Worm (Caenorhabditis elegans) whole organism, L4 larva: ENCODE results near the gene F10C2.3.
"Not testable (repeated sequence)": the region's sequence is repeated elsewhere in the genome, so short reads cannot be mapped to it uniquely, and the experiment has no call there.

Experiments
- ama-1 ChIP-seq: fragments of 150-350 bp; optimal IDR thresholded peaks from 2 replicates; lab custom pipeline; 2014; ENCODE audit warnings: inconsistent platforms, mixed read lengths
- ceh-62 ChIP-seq: sonication (generic microtip); optimal IDR thresholded peaks from 2 replicates; lab custom pipeline; 2017; ENCODE audit warnings: missing biosample characterization, missing genetic modification characterization
- ceh-82 ChIP-seq: sonication (generic microtip); optimal IDR thresholded peaks from 2 replicates; lab custom pipeline; 2017; ENCODE audit warnings: missing biosample characterization, missing genetic modification characterization
- gei-8 ChIP-seq: fragments of 200-800 bp; sonication (Bioruptor generic); optimal IDR thresholded peaks from 2 replicates; lab custom pipeline; 2018; ENCODE audit warnings: mild to moderate bottlenecking, missing genetic modification characterization, missing compliant biosample characterization
- hlh-11 ChIP-seq: fragments of 200-800 bp; sonication (Bioruptor generic); optimal IDR thresholded peaks from 2 replicates; lab custom pipeline; 2018; ENCODE audit warnings: mild to moderate bottlenecking, missing genetic modification characterization, missing compliant biosample characterization
- jun-1 ChIP-seq: fragments of 150-350 bp; optimal IDR thresholded peaks from 2 replicates; lab custom pipeline; 2014; ENCODE audit warnings: missing biosample characterization, missing genetic modification reagents, missing genetic modification characterization
- lim-7 ChIP-seq: fragments of 200-800 bp; sonication (Bioruptor generic); IDR thresholded peaks from 2 replicates; pipeline ENCODE4 v1.3.6; 2022; ENCODE audit warnings: missing genetic modification characterization, missing compliant biosample characterization
- nhr-11 ChIP-seq: fragments of 150-350 bp; optimal IDR thresholded peaks from 2 replicates; lab custom pipeline; 2014; ENCODE audit warnings: missing biosample characterization, missing genetic modification characterization
- pqm-1 ChIP-seq: sonication (generic microtip); optimal IDR thresholded peaks from 2 replicates; lab custom pipeline; 2017; ENCODE audit warnings: missing biosample characterization, missing genetic modification characterization
- spr-1 ChIP-seq: sonication (generic microtip); optimal IDR thresholded peaks from 2 replicates; lab custom pipeline; 2016; ENCODE audit warnings: mild to moderate bottlenecking, missing genetic modification characterization, missing compliant biosample characterization
- unc-39 ChIP-seq: sonication (generic microtip); optimal IDR thresholded peaks from 2 replicates; lab custom pipeline; 2017; ENCODE audit warnings: missing biosample characterization, missing genetic modification characterization

DNA sequence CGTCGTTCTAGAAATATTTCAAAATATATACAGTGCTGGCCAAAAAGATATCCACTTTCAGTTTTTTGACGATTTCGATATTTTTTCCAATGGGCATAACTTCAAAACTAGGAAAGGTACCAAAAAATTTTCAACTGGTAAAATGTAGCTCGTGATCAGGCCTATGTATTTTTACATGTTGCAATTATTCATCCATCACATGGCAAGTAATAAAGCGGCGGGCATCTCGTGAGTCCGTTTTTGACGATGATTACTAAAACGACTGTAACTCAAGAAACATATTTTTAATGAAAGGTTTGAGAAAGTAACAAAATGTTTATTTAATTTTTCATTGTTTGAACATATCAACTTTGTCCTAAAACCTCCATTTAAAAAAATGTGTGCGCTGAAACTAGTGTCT is at the start of gene F10C2.3:
- TF ChIP-seq jun-1 (tag; lab: Kevin White, UChicago); ama-1; unc-39 (tag; lab: Kevin White, UChicago); lim-7 (GFP tag; lab: Robert Waterston, UW); spr-1 (tag; lab: Kevin White, UChicago); ceh-62 (tag; lab: Kevin White, UChicago); pqm-1 (tag; lab: Kevin White, UChicago); hlh-11 (tag; lab: Kevin White, UChicago); ceh-82 (tag; lab: Kevin White, UChicago); nhr-11 (tag; lab: Kevin White, UChicago); gei-8: not testable (repeated sequence)
